Fruit fly (Drosophila melanogaster): Measurements from ENCODE around the gene rpk.

Gene rpk

dm6 chr3R:4632639-4633038 lies 13.1 kb upstream of the rpk start:
- TF ChIP-seq CG10462 (GFP tag; optimal IDR thresholded peaks at IDR 0.05) (no peak), E2f2 (GFP tag; IDR thresholded peaks at IDR 0.05) (no peak), Elba2 (GFP tag; optimal IDR thresholded peaks at IDR 0.05) (no peak), CG2129 (GFP tag; IDR thresholded peaks at IDR 0.05; ENCODE audit: partially characterized antibody) (no peak), grn (GFP tag; optimal IDR thresholded peaks at IDR 0.05) (no peak), gem (tag; optimal IDR thresholded peaks at IDR 0.05) (no peak), CG18011 (GFP tag; optimal IDR thresholded peaks at IDR 0.05) (no peak), amos (GFP tag; IDR thresholded peaks at IDR 0.05; ENCODE audit: partially characterized antibody) (no peak), C15 (GFP tag; IDR thresholded peaks at IDR 0.05) (0 out of 3 replicates have a peak, but pooled peaks have one; percentile 6), da (GFP tag; optimal IDR thresholded peaks at IDR 0.05) (no peak), CTCF (GFP tag; optimal IDR thresholded peaks at IDR 0.05) (peak; percentile 84), CG2199 (GFP tag; IDR thresholded peaks at IDR 0.05) (0 out of 3 replicates have a peak, but pooled peaks have one; percentile 34), zen (tag; optimal IDR thresholded peaks at IDR 0.05) (peak; percentile 57), CG13296 (GFP tag; optimal IDR thresholded peaks at IDR 0.05) (no peak), CG15479 (GFP tag; optimal IDR thresholded peaks at IDR 0.05) (no peak), CG2120 (GFP tag; optimal IDR thresholded peaks at IDR 0.05) (no peak)

- TF ChIP-seq CG7928 (GFP tag; optimal IDR thresholded peaks at IDR 0.05) (no peak), zen (tag; optimal IDR thresholded peaks at IDR 0.05) (peak; percentile 93), dan (GFP tag; IDR thresholded peaks at IDR 0.05) (no peak), tin (GFP tag; optimal IDR thresholded peaks at IDR 0.05) (no peak), dati (GFP tag; IDR thresholded peaks at IDR 0.05) (no peak), CG31224 (GFP tag; IDR thresholded peaks at IDR 0.05) (no peak), Rfx (GFP tag; IDR thresholded peaks at IDR 0.05) (no peak), CG6791 (GFP tag; IDR thresholded peaks at IDR 0.05; ENCODE audit: partially characterized antibody) (0 out of 3 replicates have a peak, but pooled peaks have one; percentile 13), sima (GFP tag; optimal IDR thresholded peaks at IDR 0.05) (no peak), CG2678 (tag; optimal IDR thresholded peaks at IDR 0.05) (no peak), Max (GFP tag; optimal IDR thresholded peaks at IDR 0.05) (no peak), dpn (GFP tag; optimal IDR thresholded peaks at IDR 0.05) (no peak), tll (GFP tag; optimal IDR thresholded peaks at IDR 0.05) (peak in 1 of 2 experiments; percentile 63), CG18262 (tag; optimal IDR thresholded peaks at IDR 0.05) (no peak), Neu2 (GFP tag; optimal IDR thresholded peaks at IDR 0.05; ENCODE audit: borderline replicate concordance) (peak; percentile 81)
These were observed 11.4 kb upstream of the rpk start for dm6 chr3R:4634337-4634914.

dm6 chr3R:4640546-4641253 lies 5.1 kb upstream of the rpk start:
- TF ChIP-seq chinmo (GFP tag; IDR thresholded peaks at IDR 0.05; ENCODE audit: partially characterized antibody) (0 out of 4 replicates have a peak, but pooled peaks have one; percentile 60), CG11696 (GFP tag; IDR thresholded peaks at IDR 0.05) (peak; percentile 58; the same call in 1 of the 2 replicates), Jarid2 (GFP tag; optimal IDR thresholded peaks at IDR 0.05) (no peak), odd (GFP tag; optimal IDR thresholded peaks at IDR 0.05) (no peak), CG12769 (tag; optimal IDR thresholded peaks at IDR 0.05) (peak; percentile 12), CG18262 (tag; optimal IDR thresholded peaks at IDR 0.05) (no peak), kay (GFP tag; optimal IDR thresholded peaks at IDR 0.05) (peak; percentile 9), CG15696 (tag; optimal IDR thresholded peaks at IDR 0.05) (no peak), Eip74EF (GFP tag; optimal IDR thresholded peaks at IDR 0.05) (peak in 1 of 2 experiments; percentile 31), Med (GFP tag) (peak; percentile 56), tx (GFP tag; optimal IDR thresholded peaks at IDR 0.05) (no peak), D19B (GFP tag; optimal IDR thresholded peaks at IDR 0.05) (peak; percentile 62), CG32767 (GFP tag; IDR thresholded peaks at IDR 0.05) (peak; percentile 79), grau (tag; optimal IDR thresholded peaks at IDR 0.05) (peak; percentile 80), cg (GFP tag; optimal IDR thresholded peaks at IDR 0.05) (peak; percentile 88), CG7357 (GFP tag; IDR thresholded peaks at IDR 0.05) (0 out of 3 replicates have a peak, but pooled peaks have one; percentile 43), stc (GFP tag; IDR thresholded peaks at IDR 0.05) (no peak), twi (tag; optimal IDR thresholded peaks at IDR 0.05) (peak; percentile 59)
